Fruit fly (Drosophila melanogaster) whole organism, embryonic: ENCODE data around the gene CG42814.

Experiments used
- Adf1 ChIP-seq: fragments of 200-800 bp; sonication (Bioruptor generic); IDR thresholded peaks from 2 replicates; pipeline ENCODE4 v1.3.6; 2022; ENCODE audit warnings: missing biosample characterization, missing genetic modification characterization
- CG1024 ChIP-seq: fragments of 200-800 bp; sonication (Bioruptor generic); IDR thresholded peaks from 2 replicates; pipeline ENCODE4 v1.3.6; 2022; ENCODE audit warnings: missing biosample characterization, missing genetic modification characterization
- CG11093 ChIP-seq: fragments of 200-800 bp; sonication (Bioruptor generic); IDR thresholded peaks from 3 replicates; pipeline ENCODE4 v1.3.6; 2022; ENCODE audit warnings: missing biosample characterization, missing genetic modification characterization
- CG12155 ChIP-seq: fragments of 200-800 bp; sonication (Bioruptor generic); optimal IDR thresholded peaks from 3 replicates; lab custom pipeline; 2016; ENCODE audit warnings: missing biosample characterization, missing genetic modification characterization
- CG12659 ChIP-seq: fragments of 200-800 bp; sonication (Bioruptor generic); optimal IDR thresholded peaks from 3 replicates; lab custom pipeline; 2017; ENCODE audit warnings: mild to moderate bottlenecking, missing biosample characterization, missing genetic modification reagents, missing genetic modification characterization
- CG13287 ChIP-seq: fragments of 200-800 bp; sonication (Bioruptor generic); IDR thresholded peaks from 2 replicates; pipeline ENCODE4 v1.3.6; 2022; ENCODE audit warnings: missing biosample characterization, missing genetic modification characterization; ENCODE audit not compliant: partially characterized antibody
- CG1529 ChIP-seq: fragments of 200-800 bp; sonication (Bioruptor generic); optimal IDR thresholded peaks from 3 replicates; lab custom pipeline; 2018; ENCODE audit warnings: missing biosample characterization, missing genetic modification characterization
- CG17829 ChIP-seq: fragments of 200-800 bp; optimal IDR thresholded peaks from 2 replicates; lab custom pipeline; 2019; ENCODE audit warnings: missing biosample characterization, mild to moderate bottlenecking, missing genetic modification characterization, moderate library complexity
- CG2712 ChIP-seq: fragments of 200-800 bp; optimal IDR thresholded peaks from 3 replicates; lab custom pipeline; 2019; ENCODE audit warnings: missing biosample characterization, mild to moderate bottlenecking, missing genetic modification characterization, moderate library complexity
- CG31365 ChIP-seq: fragments of 200-800 bp; sonication (Bioruptor generic); optimal IDR thresholded peaks from 2 replicates; lab custom pipeline; 2018; ENCODE audit warnings: missing biosample characterization, mild to moderate bottlenecking, missing genetic modification characterization
- CG31441 ChIP-seq: fragments of 200-800 bp; sonication (Bioruptor generic); IDR thresholded peaks from 2 replicates; pipeline ENCODE4 v1.3.6; 2022; ENCODE audit warnings: missing biosample characterization, missing genetic modification characterization
- CG34224 ChIP-seq: fragments of 200-800 bp; sonication (Bioruptor generic); IDR thresholded peaks from 3 replicates; pipeline ENCODE4 v1.3.6; 2022; ENCODE audit warnings: missing biosample characterization, missing genetic modification characterization; ENCODE audit not compliant: partially characterized antibody
- CG3995 ChIP-seq: fragments of 200-800 bp; sonication (Bioruptor generic); optimal IDR thresholded peaks from 3 replicates; lab custom pipeline; 2016; ENCODE audit warnings: missing biosample characterization, missing genetic modification characterization
- CG5245 ChIP-seq: fragments of 200-800 bp; sonication (Bioruptor generic); optimal IDR thresholded peaks from 3 replicates; lab custom pipeline; 2016; ENCODE audit warnings: missing biosample characterization, missing genetic modification characterization
- CG6683 ChIP-seq: fragments of 200-800 bp; sonication (Bioruptor generic); optimal IDR thresholded peaks from 2 replicates; lab custom pipeline; 2017; ENCODE audit warnings: missing biosample characterization, mild to moderate bottlenecking, missing genetic modification characterization, missing genetic modification reagents
- CG9797 ChIP-seq: fragments of 200-800 bp; sonication (Bioruptor generic); optimal IDR thresholded peaks from 3 replicates; lab custom pipeline; 2018; ENCODE audit warnings: missing biosample characterization, mild to moderate bottlenecking, missing genetic modification characterization
- Camta ChIP-seq: fragments of 200-800 bp; sonication (Bioruptor generic); optimal IDR thresholded peaks from 2 replicates; lab custom pipeline; 2016; ENCODE audit warnings: missing biosample characterization, missing genetic modification characterization
- D19A ChIP-seq: fragments of 200-800 bp; optimal IDR thresholded peaks from 3 replicates; lab custom pipeline; 2019; ENCODE audit warnings: missing biosample characterization, mild to moderate bottlenecking, missing genetic modification characterization, moderate library complexity
- Dll ChIP-seq: fragments of 200-800 bp; sonication (Bioruptor generic); IDR thresholded peaks from 4 replicates; pipeline ENCODE4 v1.3.6; 2022; ENCODE audit warnings: missing biosample characterization, missing genetic modification characterization; ENCODE audit not compliant: partially characterized antibody
- Hmr ChIP-seq: fragments of 200-800 bp; sonication (Bioruptor generic); optimal IDR thresholded peaks from 3 replicates; lab custom pipeline; 2017; ENCODE audit warnings: mild to moderate bottlenecking, missing biosample characterization, missing genetic modification reagents, missing genetic modification characterization
- Hmx ChIP-seq: fragments of 200-800 bp; sonication (Bioruptor generic); optimal IDR thresholded peaks from 2 replicates; lab custom pipeline; 2016; ENCODE audit warnings: missing biosample characterization, missing genetic modification characterization
- Hsf ChIP-seq: fragments of 200-800 bp; sonication (Bioruptor generic); optimal IDR thresholded peaks from 3 replicates; lab custom pipeline; 2016; ENCODE audit warnings: missing biosample characterization, missing genetic modification characterization
- MBD-R2 ChIP-seq: fragments of 200-800 bp; sonication (Bioruptor generic); IDR thresholded peaks from 2 replicates; pipeline ENCODE4 v1.3.6; 2022; ENCODE audit warnings: missing biosample characterization, missing genetic modification characterization
- Med ChIP-seq: fragments of 200-800 bp; sonication (Bioruptor generic); peaks from one replicate; lab custom pipeline; 2016; ENCODE audit warnings: missing biosample characterization, missing genetic modification characterization, mild to moderate bottlenecking, inconsistent platforms, moderate library complexity
- Neu2 ChIP-seq: fragments of 200-800 bp; sonication (Bioruptor generic); optimal IDR thresholded peaks from 3 replicates; lab custom pipeline; 2016; ENCODE audit warnings: missing biosample characterization, missing genetic modification characterization, borderline replicate concordance
- Nf-YC ChIP-seq: fragments of 200-800 bp; optimal IDR thresholded peaks from 3 replicates; lab custom pipeline; 2019; ENCODE audit warnings: missing biosample characterization, mild to moderate bottlenecking, missing genetic modification characterization, moderate library complexity
- bbx ChIP-seq: fragments of 200-800 bp; sonication (Bioruptor generic); IDR thresholded peaks from 2 replicates; pipeline ENCODE4 v1.3.6; 2022; ENCODE audit warnings: missing biosample characterization, missing genetic modification characterization; ENCODE audit not compliant: partially characterized antibody
- caup ChIP-seq: fragments of 200-800 bp; sonication (Bioruptor generic); optimal IDR thresholded peaks from 3 replicates; lab custom pipeline; 2017; ENCODE audit warnings: missing biosample characterization, mild to moderate bottlenecking, missing genetic modification characterization, moderate library complexity; ENCODE audit not compliant: severe bottlenecking
- cg ChIP-seq: fragments of 200-800 bp; sonication (Bioruptor generic); optimal IDR thresholded peaks from 3 replicates; lab custom pipeline; 2019; ENCODE audit warnings: missing biosample characterization, mild to moderate bottlenecking, missing genetic modification characterization, moderate library complexity
- ci ChIP-seq: fragments of 200-800 bp; sonication (Bioruptor generic); IDR thresholded peaks from 3 replicates; pipeline ENCODE4 v1.3.6; 2022; ENCODE audit warnings: missing biosample characterization, missing genetic modification characterization
- crol ChIP-seq: fragments of 200-800 bp; sonication (Bioruptor generic); IDR thresholded peaks from 2 replicates; pipeline ENCODE4 v1.3.6; 2022; ENCODE audit warnings: missing biosample characterization, missing genetic modification characterization
- dan ChIP-seq: fragments of 200-800 bp; sonication (Bioruptor generic); IDR thresholded peaks from 2 replicates; pipeline ENCODE4 v1.3.6; 2022; ENCODE audit warnings: missing biosample characterization, missing genetic modification characterization
- ewg ChIP-seq: fragments of 200-800 bp; sonication (Bioruptor generic); optimal IDR thresholded peaks from 3 replicates; lab custom pipeline; 2017; ENCODE audit warnings: mild to moderate bottlenecking, missing biosample characterization, missing genetic modification reagents, missing genetic modification characterization
- gem ChIP-seq: fragments of 200-800 bp; sonication (Bioruptor generic); optimal IDR thresholded peaks from 2 replicates; lab custom pipeline; 2019; ENCODE audit warnings: missing biosample characterization, mild to moderate bottlenecking, missing genetic modification characterization, moderate library complexity
- oc ChIP-seq: fragments of 200-800 bp; sonication (Bioruptor generic); optimal IDR thresholded peaks from 2 replicates; lab custom pipeline; 2018; ENCODE audit warnings: missing biosample characterization, mild to moderate bottlenecking, missing genetic modification characterization, moderate library complexity
- odd ChIP-seq: fragments of 200-800 bp; sonication (Bioruptor generic); optimal IDR thresholded peaks from 2 replicates; lab custom pipeline; 2017; ENCODE audit warnings: missing biosample characterization, mild to moderate bottlenecking, missing genetic modification characterization
- onecut ChIP-seq: fragments of 200-800 bp; sonication (Bioruptor generic); IDR thresholded peaks from 2 replicates; pipeline ENCODE4 v1.3.6; 2022; ENCODE audit warnings: missing biosample characterization, missing genetic modification characterization
- pfk ChIP-seq: fragments of 200-800 bp; sonication (Bioruptor generic); optimal IDR thresholded peaks from 2 replicates; lab custom pipeline; 2018; ENCODE audit warnings: missing biosample characterization, mild to moderate bottlenecking, missing genetic modification characterization, moderate library complexity
- ranshi ChIP-seq: fragments of 200-800 bp; sonication (Bioruptor generic); IDR thresholded peaks from 2 replicates; pipeline ENCODE4 v1.3.6; 2022; ENCODE audit warnings: missing biosample characterization, missing genetic modification characterization
- row ChIP-seq: fragments of 200-800 bp; sonication (Bioruptor generic); IDR thresholded peaks from 3 replicates; pipeline ENCODE4 v1.3.6; 2022; ENCODE audit warnings: missing biosample characterization, missing genetic modification characterization
- sim ChIP-seq: fragments of 200-800 bp; sonication (Bioruptor generic); IDR thresholded peaks from 2 replicates; pipeline ENCODE4 v1.3.6; 2022; ENCODE audit warnings: missing biosample characterization, missing genetic modification characterization
- stwl ChIP-seq: fragments of 200-800 bp; sonication (Bioruptor generic); optimal IDR thresholded peaks from 3 replicates; lab custom pipeline; 2018; ENCODE audit warnings: missing biosample characterization, mild to moderate bottlenecking, missing genetic modification characterization, moderate library complexity
- tll ChIP-seq, 2 experiments: fragments of 200-800 bp in 1 of 2; fragments of >200 bp in 1 of 2; sonication (Bioruptor generic) in 1 of 2; optimal IDR thresholded peaks; 2 replicates each; lab custom pipeline; 2017 to 2019; ENCODE audit warnings: missing biosample characterization in 2 of 2, missing genetic modification characterization in 2 of 2, mild to moderate bottlenecking in 1 of 2, moderate library complexity in 1 of 2
- tx ChIP-seq: fragments of 200-800 bp; sonication (Bioruptor generic); optimal IDR thresholded peaks from 2 replicates; lab custom pipeline; 2016; ENCODE audit warnings: missing biosample characterization, missing genetic modification characterization
- wek ChIP-seq: fragments of 200-800 bp; sonication (Bioruptor generic); optimal IDR thresholded peaks from 3 replicates; lab custom pipeline; 2018; ENCODE audit warnings: missing biosample characterization, mild to moderate bottlenecking, missing genetic modification characterization, moderate library complexity

The CG42814 gene

DNA sequence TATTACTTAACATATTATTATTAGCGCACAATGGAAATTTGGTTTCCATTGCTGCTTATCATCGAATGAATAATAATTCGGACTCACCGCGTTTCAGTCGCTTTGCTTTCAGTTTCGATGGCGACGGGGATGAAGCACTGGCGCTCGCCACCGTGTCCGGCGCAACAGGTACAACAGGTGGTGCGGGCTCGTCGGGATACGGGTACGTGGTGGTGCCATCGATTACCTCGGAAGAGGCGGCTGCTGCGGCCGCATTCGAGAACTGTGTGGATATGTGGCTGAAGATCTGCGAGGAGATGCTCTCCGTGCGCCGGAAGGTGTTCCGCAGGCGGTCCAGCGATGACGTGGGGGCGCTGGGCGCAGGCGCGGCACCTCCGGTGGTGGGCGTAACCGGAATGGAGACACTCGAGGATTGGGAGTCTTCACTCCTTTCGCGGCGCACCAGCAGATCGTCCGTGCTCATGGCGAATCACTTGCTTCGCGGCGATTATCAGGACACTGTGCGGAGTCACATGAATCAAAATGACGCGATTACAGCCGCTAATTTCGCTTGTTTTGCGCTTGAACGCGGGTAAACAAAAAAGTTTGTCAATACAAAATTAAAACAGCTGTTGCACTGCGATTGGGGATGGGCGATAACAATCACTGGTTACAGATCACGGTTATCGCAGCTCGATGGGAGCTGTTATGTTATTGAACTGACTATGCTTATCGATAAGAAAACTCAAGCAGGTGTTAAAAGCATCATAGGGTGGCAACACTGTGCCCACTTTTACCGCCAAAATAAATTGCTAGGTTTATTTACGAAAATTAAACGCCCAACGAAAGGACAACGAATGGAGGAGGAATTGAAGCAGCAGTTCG lies 9.4 kb upstream of the CG42814 start, which contains the start of the genes CG31064 and PolA2 (continued):
- TF ChIP-seq caup (GFP tag; lab: Kevin White, UChicago) = peak; percentile 2
- peak; percentile 89 for TF ChIP-seq bbx (GFP tag; lab: Robert Waterston, UW)
- peak; percentile 40 for TF ChIP-seq CG9797 (GFP tag; lab: Kevin White, UChicago)
- no peak for TF ChIP-seq CG5245
- peak; percentile 10 for TF ChIP-seq Hmr
- TF ChIP-seq CG31365 (tag; lab: Kevin White, UChicago) = no peak
- TF ChIP-seq ci (GFP tag; lab: Robert Waterston, UW) = peak; percentile 66; the same call in 2 of the 3 replicates
- peak; percentile 69 for TF ChIP-seq CG31441 (GFP tag; lab: Robert Waterston, UW)
- no peak for TF ChIP-seq CG6683 (GFP tag; lab: Kevin White, UChicago)
- TF ChIP-seq gem = no peak
- no peak for TF ChIP-seq tll (GFP tag; optimal IDR thresholded peaks at IDR 0.05; lab: Kevin White, UChicago)

DNA sequence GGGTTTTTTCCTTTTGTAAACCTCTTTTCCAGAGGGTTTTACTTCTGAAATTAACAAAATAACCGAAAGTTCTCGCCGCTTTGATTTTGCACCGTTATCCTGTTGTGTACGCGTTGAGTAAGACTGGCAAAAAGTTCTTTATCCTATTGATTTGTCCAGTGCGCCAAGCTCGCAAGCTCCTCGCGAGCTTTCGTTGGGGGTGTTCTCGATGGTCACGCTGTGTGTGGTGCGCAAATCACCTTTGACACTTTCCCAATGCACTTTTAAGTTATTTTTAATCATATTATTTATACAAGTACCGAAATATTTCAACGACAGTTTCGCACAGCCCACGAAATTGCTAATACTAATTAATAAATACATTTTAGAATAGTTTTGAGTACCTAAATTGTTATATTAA lies 8.7 kb upstream of the CG42814 start:
- TF ChIP-seq wek (peak; percentile 82), CG3995 (peak; percentile 73), ewg (GFP tag; lab: Kevin White, UChicago) (peak; percentile 7), row (GFP tag; lab: Robert Waterston, UW) (peak; percentile 22; the same call in 1 of the 3 replicates), MBD-R2 (GFP tag; lab: Robert Waterston, UW) (peak; percentile 52; the same call in 1 of the 2 replicates), Hsf (GFP tag; lab: Kevin White, UChicago) (no peak), CG12659 (GFP tag; lab: Kevin White, UChicago) (no peak), onecut (GFP tag; lab: Robert Waterston, UW) (peak; percentile 96)

DNA sequence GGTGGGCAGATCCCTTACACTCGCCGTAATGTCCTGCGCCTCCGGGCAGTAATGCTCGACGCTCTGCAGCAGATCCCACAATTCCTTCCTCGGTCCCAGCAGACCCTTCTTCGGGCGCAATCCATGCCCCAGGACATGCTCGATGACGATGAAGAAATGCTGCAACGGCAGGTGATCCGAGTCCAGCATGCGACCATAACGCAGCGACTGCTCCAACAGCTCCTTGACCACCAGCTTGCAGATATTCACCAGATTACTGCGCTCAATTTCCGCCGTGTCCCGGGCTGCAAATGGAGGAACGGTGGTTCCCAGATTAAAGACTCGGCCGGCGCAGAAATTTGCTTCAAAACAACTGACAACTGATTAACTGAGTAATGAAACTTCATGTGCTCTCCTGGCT lies 4.1 kb upstream of the CG42814 start, which contains the start of gene CG31068:
CG31068 (plus strand) TSS at position 301 of the 400 bp plus-strand sequence.
- TF ChIP-seq CG12155 (GFP tag; lab: Kevin White, UChicago) (no peak), Hmx (GFP tag; lab: Kevin White, UChicago) (no peak), cg (no peak), CG1024 (no peak), Neu2 (GFP tag; lab: Kevin White, UChicago) (no peak), CG11093 (no peak), CG2712 (tag; lab: Kevin White, UChicago) (no peak), Camta (GFP tag; lab: Kevin White, UChicago) (no peak)

DNA sequence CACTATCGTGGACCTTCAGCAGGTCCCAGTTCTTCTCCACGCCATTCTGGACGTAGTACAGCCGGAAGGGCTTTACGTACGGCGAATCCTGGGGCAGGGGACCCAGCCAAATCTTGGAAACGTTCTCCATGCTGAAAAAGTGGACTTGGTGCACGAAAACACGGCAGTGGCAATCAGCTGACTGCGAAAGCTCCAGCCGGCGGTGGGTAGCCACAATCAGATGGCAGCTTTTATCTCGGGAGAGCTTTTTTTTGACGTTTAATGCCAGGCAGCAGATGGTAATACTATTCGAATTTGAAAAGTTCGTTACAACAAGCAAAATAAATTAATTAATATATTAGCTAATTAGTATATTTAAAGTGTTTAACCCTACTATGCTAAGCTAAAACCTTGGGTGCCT lies 926 bp downstream of the CG42814 start, which contains the start of gene CG42813:
CG42813 (minus strand) TSS at position 220 of the 400 bp plus-strand sequence.
- TF ChIP-seq oc (tag; lab: Kevin White, UChicago) = no peak
- no peak for TF ChIP-seq pfk (GFP tag; lab: Kevin White, UChicago)
- TF ChIP-seq CG17829 (tag; lab: Kevin White, UChicago) = no peak
- TF ChIP-seq D19A (tag; lab: Kevin White, UChicago) = no peak
- no peak for TF ChIP-seq tx (GFP tag; lab: Kevin White, UChicago)
- no peak for TF ChIP-seq sim (GFP tag; lab: Robert Waterston, UW)
- peak; percentile 40; the same call in 1 of the 3 replicates for TF ChIP-seq CG34224 (GFP tag; lab: Robert Waterston, UW)
- peak; percentile 53 for TF ChIP-seq CG13287 (GFP tag; lab: Robert Waterston, UW)
- TF ChIP-seq dan (GFP tag; lab: Robert Waterston, UW) = no peak
- no peak for TF ChIP-seq Nf-YC
- no peak for TF ChIP-seq odd
- TF ChIP-seq Adf1 (GFP tag; lab: Robert Waterston, UW) = peak; percentile 11; the same call in 1 of the 2 replicates
- TF ChIP-seq stwl (tag; lab: Kevin White, UChicago) = no peak
- TF ChIP-seq crol (GFP tag; lab: Robert Waterston, UW) = no peak
- peak; percentile 17; the same call in 1 of the 4 replicates for TF ChIP-seq Dll (GFP tag; lab: Robert Waterston, UW)
- TF ChIP-seq CG1529 (GFP tag; lab: Kevin White, UChicago) = no peak
- TF ChIP-seq ranshi (GFP tag; lab: Robert Waterston, UW) = no peak
- peak; percentile 38 for TF ChIP-seq Med
